Fruit fly (Drosophila melanogaster) whole organism, prepupa: Measurements from ENCODE around the gene mRpL35.

Experiments used
- Blimp-1 ChIP-seq: fragments of 200-800 bp; sonication (Bioruptor generic); optimal IDR thresholded peaks from 3 replicates; lab custom pipeline; 2017; ENCODE audit warnings: missing biosample characterization, missing genetic modification characterization, mild to moderate bottlenecking, moderate library complexity, missing genetic modification reagents
- Ets21C ChIP-seq: fragments of 200-800 bp; sonication (Bioruptor generic); optimal IDR thresholded peaks from 3 replicates; lab custom pipeline; 2016; ENCODE audit warnings: missing biosample characterization, missing genetic modification characterization

DNA sequence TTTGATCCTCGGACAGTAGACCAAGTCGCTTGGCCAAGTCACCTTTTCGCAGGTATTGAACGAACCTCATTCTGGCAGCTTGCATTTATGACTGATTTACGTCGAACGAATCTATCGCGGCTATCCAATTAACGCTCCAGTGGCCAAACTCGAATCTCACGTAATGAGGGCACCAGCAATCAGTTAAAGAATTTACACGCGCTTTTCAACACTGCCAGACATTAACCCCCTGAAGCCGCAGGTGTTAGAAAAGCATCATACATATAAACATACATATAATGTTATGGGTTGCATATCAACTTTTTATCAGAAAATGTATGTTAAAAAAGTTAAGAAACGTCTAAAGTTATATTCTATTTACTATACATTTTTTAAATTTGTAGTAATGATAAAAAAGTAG is 2.0 kb downstream of the mRpL35 start, which contains the start of gene CG6028:
- no peak for TF ChIP-seq Blimp-1 (GFP tag; lab: Kevin White, UChicago)
- peak; percentile 8 for TF ChIP-seq Ets21C
